Worm (Caenorhabditis elegans): Measurements from ENCODE around the gene D1086.5.

DNA sequence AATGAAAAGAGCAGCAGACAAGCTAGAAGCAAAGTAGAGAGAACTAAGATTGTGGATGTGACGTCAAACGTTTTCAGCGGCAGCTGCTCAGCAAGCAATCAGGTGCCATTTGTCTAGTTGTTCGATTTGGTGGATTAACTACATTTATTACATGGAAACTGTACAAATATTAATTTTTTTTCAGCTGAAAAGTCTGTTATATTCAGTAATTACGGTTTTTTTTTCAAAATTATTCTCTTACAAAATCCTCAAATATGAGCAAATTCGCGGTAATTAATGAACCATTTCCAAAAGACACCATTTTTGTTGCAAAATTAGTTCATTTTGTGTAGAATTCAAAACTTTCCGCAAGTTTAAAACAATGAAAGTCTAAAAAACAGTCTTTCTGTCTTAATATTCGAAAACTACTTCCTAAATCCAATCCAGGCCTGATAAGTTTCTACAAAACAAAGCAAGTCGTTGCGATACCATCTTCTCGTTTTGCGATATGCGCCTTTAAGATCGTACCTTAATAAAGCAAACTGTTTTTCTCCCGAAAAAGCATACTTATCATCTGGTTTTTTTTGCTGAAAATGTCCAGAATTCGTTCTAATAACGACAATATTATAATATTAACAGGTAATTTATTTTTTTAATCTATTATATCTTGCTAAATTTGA, at the start of gene D1086.5, which contains the start of gene him-5:
- TF ChIP-seq flt-1 (GFP tag; IDR thresholded peaks at IDR 0.05) (no peak), med-1 (GFP tag; optimal IDR thresholded peaks at IDR 0.05; ENCODE audit: insufficient read depth) (no peak), ztf-29 (GFP tag; IDR thresholded peaks at IDR 0.05) (no peak), tab-1 (GFP tag; IDR thresholded peaks at IDR 0.05) (no peak), ztf-23 (GFP tag; IDR thresholded peaks at IDR 0.05) (no peak)

Data from whole organism, midembryonic.